Worm (Caenorhabditis elegans) whole organism, L4 larva: ENCODE data around the gene R09H3.3.
"Not testable (repeated sequence)": the region's sequence is repeated elsewhere in the genome, so short reads cannot be mapped to it uniquely, and the experiment has no call there.

Experiments used
- aly-2 ChIP-seq: sonication (generic microtip); optimal IDR thresholded peaks from 2 replicates; lab custom pipeline; 2018; ENCODE audit warnings: missing biosample characterization, missing genetic modification characterization
- fkh-10 ChIP-seq: fragments of 150-350 bp; optimal IDR thresholded peaks from 2 replicates; lab custom pipeline; 2014; ENCODE audit warnings: missing biosample characterization, missing genetic modification reagents, missing genetic modification characterization
- lin-39 ChIP-seq: fragments of 150-350 bp; optimal IDR thresholded peaks from 2 replicates; lab custom pipeline; 2014; ENCODE audit warnings: missing biosample characterization, missing genetic modification reagents, missing genetic modification characterization

ce11 chrX:1690894-1691293, 22.2 kb upstream of the R09H3.3 start, which contains the start of gene C36C9.6:
- TF ChIP-seq fkh-10 (GFP tag; lab: Kevin White, UChicago); aly-2 (tag; lab: Kevin White, UChicago); lin-39 (tag; lab: Kevin White, UChicago): not testable (repeated sequence)
